Fruit fly (Drosophila melanogaster) whole organism, embryonic: ENCODE measurements around the gene CG42553.
A peak's percentile ranks its signal among the peaks of the same experiment; 100 is the strongest.

ENCODE experiments used
- CG10147 ChIP-seq: fragments of 200-800 bp; sonication (Bioruptor generic); optimal IDR thresholded peaks from 2 replicates; lab custom pipeline; 2019; ENCODE audit warnings: missing biosample characterization, mild to moderate bottlenecking, missing genetic modification characterization, moderate library complexity
- CG12744 ChIP-seq: fragments of 200-800 bp; sonication (Bioruptor generic); optimal IDR thresholded peaks from 2 replicates; lab custom pipeline; 2016; ENCODE audit warnings: missing biosample characterization, missing genetic modification characterization
- CG14014 ChIP-seq: fragments of 200-800 bp; sonication (Bioruptor generic); IDR thresholded peaks from 2 replicates; pipeline ENCODE4 v1.3.6; 2022; ENCODE audit warnings: missing biosample characterization, missing genetic modification characterization
- CG1602 ChIP-seq: fragments of 200-800 bp; sonication (Bioruptor generic); optimal IDR thresholded peaks from 3 replicates; lab custom pipeline; 2016; ENCODE audit warnings: missing biosample characterization, missing genetic modification characterization
- CG16813 ChIP-seq: fragments of 200-800 bp; sonication (Bioruptor generic); IDR thresholded peaks from 3 replicates; pipeline ENCODE4 v1.3.6; 2022; ENCODE audit warnings: missing biosample characterization, missing genetic modification characterization; ENCODE audit not compliant: partially characterized antibody
- CG42726 ChIP-seq: fragments of 200-800 bp; sonication (Bioruptor generic); IDR thresholded peaks from 2 replicates; pipeline ENCODE4 v1.3.6; 2022; ENCODE audit warnings: missing biosample characterization, missing genetic modification characterization; ENCODE audit not compliant: partially characterized antibody
- CG7372 ChIP-seq: fragments of 200-800 bp; sonication (Bioruptor generic); IDR thresholded peaks from 2 replicates; pipeline ENCODE4 v1.3.6; 2022; ENCODE audit warnings: missing biosample characterization, missing genetic modification characterization
- CG8281 ChIP-seq: fragments of 200-800 bp; sonication (Bioruptor generic); optimal IDR thresholded peaks from 2 replicates; lab custom pipeline; 2018; ENCODE audit warnings: missing biosample characterization, mild to moderate bottlenecking, missing genetic modification characterization, moderate library complexity
- CoRest ChIP-seq: fragments of 200-800 bp; sonication (Bioruptor generic); optimal IDR thresholded peaks from 3 replicates; lab custom pipeline; 2018; ENCODE audit warnings: missing biosample characterization, mild to moderate bottlenecking, missing genetic modification characterization, moderate library complexity
- D19B ChIP-seq: fragments of 200-800 bp; sonication (Bioruptor generic); optimal IDR thresholded peaks from 2 replicates; lab custom pipeline; 2017; ENCODE audit warnings: missing biosample characterization, mild to moderate bottlenecking, missing genetic modification characterization
- Dad ChIP-seq: fragments of 200-800 bp; sonication (Bioruptor generic); optimal IDR thresholded peaks from 3 replicates; lab custom pipeline; 2016; ENCODE audit warnings: missing biosample characterization, missing genetic modification characterization
- Drgx ChIP-seq: fragments of 200-800 bp; sonication (Bioruptor generic); IDR thresholded peaks from 2 replicates; pipeline ENCODE4 v1.3.6; 2022; ENCODE audit warnings: missing biosample characterization, missing genetic modification characterization
- Ets65A ChIP-seq: fragments of 200-800 bp; sonication (Bioruptor generic); peaks from one replicate; lab custom pipeline; 2016; ENCODE audit warnings: missing biosample characterization, missing genetic modification characterization
- Max ChIP-seq: fragments of 200-800 bp; sonication (Bioruptor generic); optimal IDR thresholded peaks from 2 replicates; lab custom pipeline; 2016; ENCODE audit warnings: missing biosample characterization, mild to moderate bottlenecking, missing genetic modification characterization
- Med ChIP-seq: fragments of 200-800 bp; sonication (Bioruptor generic); peaks from one replicate; lab custom pipeline; 2016; ENCODE audit warnings: missing biosample characterization, missing genetic modification characterization, mild to moderate bottlenecking, inconsistent platforms, moderate library complexity
- da ChIP-seq: fragments of 200-800 bp; sonication (Bioruptor generic); optimal IDR thresholded peaks from 2 replicates; lab custom pipeline; 2016; ENCODE audit warnings: missing biosample characterization, missing genetic modification characterization
- fd102C ChIP-seq: fragments of 200-800 bp; sonication (Bioruptor generic); optimal IDR thresholded peaks from 2 replicates; lab custom pipeline; 2018; ENCODE audit warnings: missing biosample characterization, mild to moderate bottlenecking, missing genetic modification characterization, moderate library complexity
- gcm ChIP-seq: fragments of 200-800 bp; sonication (Bioruptor generic); optimal IDR thresholded peaks from 2 replicates; lab custom pipeline; 2019; ENCODE audit warnings: missing biosample characterization, mild to moderate bottlenecking, missing genetic modification characterization, moderate library complexity
- sc ChIP-seq, 3 experiments: fragments of >200 bp in 2 of 3; fragments of 200-800 bp in 1 of 3; sonication (Bioruptor generic) in 1 of 3; optimal IDR thresholded peaks; 2 replicates in 2 of 3; 3 replicates in 1 of 3; lab custom pipeline; 2017; ENCODE audit warnings: mild to moderate bottlenecking in 1 of 3, missing biosample characterization in 1 of 3, missing genetic modification characterization in 1 of 3, missing genetic modification reagents in 1 of 3

The CG42553 gene

dm6 chr3L:884239-884638 is 50.3 kb downstream of the CG42553 start (continued):
- no peak for TF ChIP-seq Dad
- no peak for TF ChIP-seq CG10147 (GFP tag; lab: Kevin White, UChicago)
- no peak for TF ChIP-seq Max
- no peak for TF ChIP-seq CG14014 (GFP tag; lab: Robert Waterston, UW)
- TF ChIP-seq Drgx, result peak; percentile 24; the same call in 1 of the 2 replicates
- no peak for TF ChIP-seq da (GFP tag; lab: Kevin White, UChicago)
- TF ChIP-seq CG16813 (GFP tag; lab: Robert Waterston, UW), result no peak
- TF ChIP-seq D19B (GFP tag; lab: Kevin White, UChicago), result no peak
- TF ChIP-seq CG12744 (GFP tag; lab: Kevin White, UChicago), result no peak
- no peak for TF ChIP-seq CG42726 (GFP tag; lab: Robert Waterston, UW)
- no peak for TF ChIP-seq CG1602
- TF ChIP-seq fd102C (GFP tag; lab: Kevin White, UChicago), result no peak

dm6 chr3L:885006-885405 is 51.1 kb downstream of the CG42553 start:
- 0 out of 2 replicates have a peak, but pooled peaks have one; percentile 50 for TF ChIP-seq CG7372
- TF ChIP-seq CoRest (tag; lab: Kevin White, UChicago), result no peak
- no peak for TF ChIP-seq CG8281 (tag; lab: Kevin White, UChicago)
- TF ChIP-seq Drgx, result no peak
- peak; percentile 10 for TF ChIP-seq Ets65A
- TF ChIP-seq Med, result peak; percentile 20
- TF ChIP-seq gcm (GFP tag; lab: Kevin White, UChicago), result peak; percentile 9
- TF ChIP-seq sc (optimal IDR thresholded peaks at IDR 0.05; lab: Kevin White, UChicago), result no peak
- no peak for TF ChIP-seq sc (GFP tag; optimal IDR thresholded peaks at IDR 0.05; lab: Kevin White, UChicago)
